Worm (Caenorhabditis elegans) whole organism, L3 larva: Measurements from ENCODE around the gene F57C12.6.

Source experiments
- daf-12 ChIP-seq: fragments of 150-350 bp; optimal IDR thresholded peaks from 2 replicates; lab custom pipeline; 2014; ENCODE audit warnings: missing biosample characterization, missing genetic modification reagents, missing genetic modification characterization
- egl-27 ChIP-seq: sonication (generic microtip); optimal IDR thresholded peaks from 4 replicates; lab custom pipeline; 2017; ENCODE audit warnings: missing biosample characterization, missing genetic modification reagents, missing genetic modification characterization
- elt-3 ChIP-seq, 3 experiments: fragments of 150-350 bp in 1 of 3; sonication (generic microtip) in 2 of 3; optimal IDR thresholded peaks; 2 replicates in 2 of 3; 4 replicates in 1 of 3; lab custom pipeline; 2014 to 2017; ENCODE audit warnings: missing biosample characterization in 3 of 3, missing genetic modification characterization in 3 of 3
- eor-1 ChIP-seq, 2 experiments: fragments of 150-350 bp; optimal IDR thresholded peaks; 2 replicates each; lab custom pipeline; 2014 to 2018; ENCODE audit warnings: missing biosample characterization in 2 of 2, missing genetic modification characterization in 2 of 2
- nhr-12 ChIP-seq: fragments of 150-350 bp; optimal IDR thresholded peaks from 2 replicates; lab custom pipeline; 2014; ENCODE audit warnings: missing biosample characterization, missing genetic modification characterization
- pqm-1 ChIP-seq: fragments of 150-350 bp; optimal IDR thresholded peaks from 2 replicates; lab custom pipeline; 2017; ENCODE audit warnings: missing biosample characterization, missing genetic modification characterization, inconsistent platforms
- sea-2 ChIP-seq: fragments of 150-350 bp; sonication (generic microtip); optimal IDR thresholded peaks from 4 replicates; lab custom pipeline; 2014; ENCODE audit warnings: missing biosample characterization, missing genetic modification reagents, missing genetic modification characterization
- skn-1 ChIP-seq: fragments of 150-350 bp; optimal IDR thresholded peaks from 2 replicates; lab custom pipeline; 2014; ENCODE audit warnings: missing biosample characterization, missing genetic modification characterization
- unc-39 ChIP-seq: sonication (generic microtip); optimal IDR thresholded peaks from 4 replicates; lab custom pipeline; 2017; ENCODE audit warnings: missing biosample characterization, missing genetic modification characterization
- unc-62 ChIP-seq: fragments of 150-350 bp; sonication (generic microtip); optimal IDR thresholded peaks from 4 replicates; lab custom pipeline; 2014; ENCODE audit warnings: missing biosample characterization, missing genetic modification reagents, missing genetic modification characterization

ce11 chrX:599476-599875 is 45.7 kb upstream of the F57C12.6 start, which contains the start of gene F13C5.3:
- TF ChIP-seq skn-1 (tag; lab: Kevin White, UChicago) (no peak), unc-62 (GFP tag; lab: Kevin White, UChicago) (no peak), egl-27 (tag; lab: Kevin White, UChicago) (no peak), sea-2 (GFP tag; lab: Kevin White, UChicago) (no peak), nhr-12 (no peak), pqm-1 (no peak), daf-12 (tag; lab: Kevin White, UChicago) (no peak), unc-39 (tag; lab: Kevin White, UChicago) (no peak), elt-3 (tag; optimal IDR thresholded peaks at IDR 0.05; lab: Kevin White, UChicago) (no peak), eor-1 (tag; optimal IDR thresholded peaks at IDR 0.05; lab: Kevin White, UChicago) (no peak)
